Worm (Caenorhabditis elegans): ENCODE results near the gene F28G4.4.

The F28G4.4 gene

ce11 chrV:16292409-16292808 is 6.7 kb upstream of the F28G4.4 start, which contains the start of gene oac-5:
Gene oac-5, plus strand, starts transcription at chrV:16292709.
- TF ChIP-seq elt-2 (tag; optimal IDR thresholded peaks at IDR 0.05) (peak; percentile 23), grh-1 (GFP tag; IDR thresholded peaks at IDR 0.05) (no peak)

DNA sequence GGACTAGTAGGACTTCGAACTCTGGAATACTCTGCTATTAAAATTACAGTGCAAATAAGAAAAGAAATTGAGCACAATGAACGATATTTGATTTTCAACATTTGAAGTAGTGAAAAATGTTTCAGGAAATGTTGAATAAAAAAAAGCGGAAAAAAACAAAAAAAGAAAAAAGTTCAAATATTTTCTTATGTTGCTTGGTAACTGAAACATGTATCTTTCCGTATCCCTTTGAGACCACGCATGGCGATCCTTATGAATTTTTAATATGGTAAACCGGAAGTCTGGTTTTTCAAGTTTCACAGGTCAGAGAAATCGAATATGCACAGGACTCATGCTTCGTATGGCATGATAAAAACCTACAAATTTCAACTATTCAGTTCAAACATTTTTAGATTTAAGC is 1.9 kb upstream of the F28G4.4 start, which contains the start of gene F28G4.3:
Gene F28G4.3 (minus strand): TSS at position 101 of the 400 bp plus-strand sequence.
- TF ChIP-seq sox-4 (tag; optimal IDR thresholded peaks at IDR 0.05): no peak
- TF ChIP-seq egl-13 (tag; optimal IDR thresholded peaks at IDR 0.05): no peak
- no peak for TF ChIP-seq fkh-8 (tag; optimal IDR thresholded peaks at IDR 0.05)

DNA sequence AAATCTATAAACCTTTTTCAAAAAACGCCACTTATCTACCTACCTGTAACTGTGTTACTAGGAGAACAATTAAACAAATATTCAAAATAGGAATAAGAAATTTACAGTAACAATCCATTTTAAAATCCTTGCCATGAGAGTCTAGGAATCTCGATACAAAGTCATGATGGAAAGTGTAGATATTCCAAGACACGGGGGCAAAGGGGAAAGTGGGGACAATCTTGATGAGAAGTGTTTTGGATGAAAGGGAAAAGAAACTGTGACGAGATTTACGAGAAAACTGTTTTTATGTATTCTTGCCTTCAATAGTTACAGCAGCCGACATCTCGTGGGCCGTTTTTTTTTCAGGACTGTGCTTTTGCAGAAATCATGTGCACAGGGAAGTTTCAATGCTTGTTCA is 3.5 kb downstream of the F28G4.4 start, which contains the start of gene F28G4.2:
Gene F28G4.2 (minus strand): TSS at position 175 of the 400 bp plus-strand sequence.
- TF ChIP-seq lin-15B (tag; optimal IDR thresholded peaks at IDR 0.05) (no peak), blmp-1 (tag; optimal IDR thresholded peaks at IDR 0.05) (peak; percentile 78)

DNA sequence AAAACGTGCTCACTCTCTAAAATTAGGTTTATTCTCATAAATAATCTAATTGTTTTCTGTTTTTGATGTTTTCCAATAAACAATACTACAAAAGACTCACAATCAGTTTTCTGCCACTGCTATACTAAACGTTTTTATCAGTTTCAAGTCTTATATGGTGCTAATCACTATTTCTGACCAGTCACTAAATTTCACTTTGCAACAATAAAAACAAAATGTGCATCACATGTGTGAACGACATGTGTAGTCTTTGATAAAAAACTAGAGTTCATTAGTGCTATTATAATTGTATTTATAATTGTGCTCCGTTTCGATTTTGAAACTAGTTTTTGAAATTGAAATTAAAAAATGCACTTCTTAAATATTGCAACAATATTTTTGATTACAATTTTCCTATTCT is 7.8 kb downstream of the F28G4.4 start, which contains the start of gene cyp-37B1:
Gene cyp-37B1 (plus strand): TSS at position 199 of the 400 bp plus-strand sequence.
- TF ChIP-seq ces-1 (GFP tag; optimal IDR thresholded peaks at IDR 0.05) (no peak), nhr-237 (tag; optimal IDR thresholded peaks at IDR 0.05) (no peak), snu-23 (GFP tag; optimal IDR thresholded peaks at IDR 0.05) (no peak), zip-4 (GFP tag; optimal IDR thresholded peaks at IDR 0.05) (no peak), unc-130 (tag; optimal IDR thresholded peaks at IDR 0.05) (no peak), sox-4 (tag; optimal IDR thresholded peaks at IDR 0.05) (no peak), vab-15 (tag; optimal IDR thresholded peaks at IDR 0.05) (no peak), ztf-11 (tag; optimal IDR thresholded peaks at IDR 0.05) (no peak), hlh-4 (tag; optimal IDR thresholded peaks at IDR 0.05) (no peak), nhr-77 (tag; optimal IDR thresholded peaks at IDR 0.05) (no peak), lin-35 (GFP tag; optimal IDR thresholded peaks at IDR 0.05) (peak in 1 of 2 experiments; percentile 34), lin-15B (tag; optimal IDR thresholded peaks at IDR 0.05) (no peak), sup-37 (GFP tag; optimal IDR thresholded peaks at IDR 0.05) (no peak), aha-1 (tag; optimal IDR thresholded peaks at IDR 0.05) (no peak), ceh-82 (tag; optimal IDR thresholded peaks at IDR 0.05) (no peak), unc-86 (tag; optimal IDR thresholded peaks at IDR 0.05) (no peak), nhr-90 (tag; optimal IDR thresholded peaks at IDR 0.05; ENCODE audit: poor library complexity) (peak; percentile 38), unc-62 (GFP tag; optimal IDR thresholded peaks at IDR 0.05) (no peak), dsc-1 (tag; optimal IDR thresholded peaks at IDR 0.05) (no peak), C16A3.4 (tag; optimal IDR thresholded peaks at IDR 0.05) (no peak), unc-98 (GFP tag; IDR thresholded peaks at IDR 0.05) (no peak), elt-2 (tag; optimal IDR thresholded peaks at IDR 0.05) (peak; percentile 95), ama-1 (optimal IDR thresholded peaks at IDR 0.05) (no peak), xbp-1 (tag; optimal IDR thresholded peaks at IDR 0.05) (no peak), nhr-20 (tag; optimal IDR thresholded peaks at IDR 0.05) (peak; percentile 59), dpl-1 (GFP tag; optimal IDR thresholded peaks at IDR 0.05) (no peak), hlh-17 (GFP tag; optimal IDR thresholded peaks at IDR 0.05; ENCODE audit: borderline replicate concordance) (no peak), ceh-90 (tag; optimal IDR thresholded peaks at IDR 0.05) (no peak), grh-1 (GFP tag; IDR thresholded peaks at IDR 0.05) (no peak)

DNA sequence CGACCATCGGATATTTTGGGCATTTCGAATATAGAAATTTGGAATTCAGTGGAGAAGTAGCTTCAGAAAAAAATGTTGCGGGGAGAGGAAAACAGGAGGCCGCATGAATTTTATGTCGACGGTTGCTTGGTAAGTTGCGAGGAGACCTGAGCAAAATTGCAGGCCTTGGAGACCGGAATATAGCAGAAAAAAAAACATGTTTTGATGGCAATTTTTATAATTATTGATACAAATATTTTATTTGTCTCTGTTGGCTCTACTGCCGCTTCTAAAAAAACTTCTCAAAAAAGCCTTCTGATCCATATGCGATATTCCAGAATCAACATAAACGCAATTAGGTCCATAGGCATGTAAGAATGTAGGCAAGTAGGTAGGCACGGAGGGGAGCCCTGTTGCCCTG is 10.3 kb downstream of the F28G4.4 start, which contains the start of gene pacl-1:
Gene pacl-1 (minus strand): TSS at position 101 of the 400 bp plus-strand sequence.
- TF ChIP-seq ets-5 (GFP tag; IDR thresholded peaks at IDR 0.05) (no peak), dsc-1 (tag; optimal IDR thresholded peaks at IDR 0.05) (no peak), nhr-11 (tag; optimal IDR thresholded peaks at IDR 0.05) (no peak), lin-39 (tag; optimal IDR thresholded peaks at IDR 0.05) (no peak), mep-1 (tag; optimal IDR thresholded peaks at IDR 0.05) (no peak), lsy-2 (tag; optimal IDR thresholded peaks at IDR 0.05) (no peak), swsn-7 (tag; optimal IDR thresholded peaks at IDR 0.05) (no peak), blmp-1 (tag; optimal IDR thresholded peaks at IDR 0.05) (no peak), pqm-1 (tag; optimal IDR thresholded peaks at IDR 0.05) (no peak), hlh-4 (tag; optimal IDR thresholded peaks at IDR 0.05) (no peak), fkh-4 (tag; optimal IDR thresholded peaks at IDR 0.05; ENCODE audit: borderline replicate concordance) (no peak)

Data from whole organism, L1 larva.